Worm (Caenorhabditis elegans) whole organism, L2 larva: ENCODE data around the gene R107.5.

Source experiments
- fos-1 ChIP-seq: fragments of 150-350 bp; optimal IDR thresholded peaks from 2 replicates; lab custom pipeline; 2014; ENCODE audit warnings: missing biosample characterization, missing genetic modification characterization
- lin-13 ChIP-seq: fragments of 150-350 bp; optimal IDR thresholded peaks from 2 replicates; lab custom pipeline; 2014; ENCODE audit warnings: missing biosample characterization, missing genetic modification reagents, missing genetic modification characterization

DNA sequence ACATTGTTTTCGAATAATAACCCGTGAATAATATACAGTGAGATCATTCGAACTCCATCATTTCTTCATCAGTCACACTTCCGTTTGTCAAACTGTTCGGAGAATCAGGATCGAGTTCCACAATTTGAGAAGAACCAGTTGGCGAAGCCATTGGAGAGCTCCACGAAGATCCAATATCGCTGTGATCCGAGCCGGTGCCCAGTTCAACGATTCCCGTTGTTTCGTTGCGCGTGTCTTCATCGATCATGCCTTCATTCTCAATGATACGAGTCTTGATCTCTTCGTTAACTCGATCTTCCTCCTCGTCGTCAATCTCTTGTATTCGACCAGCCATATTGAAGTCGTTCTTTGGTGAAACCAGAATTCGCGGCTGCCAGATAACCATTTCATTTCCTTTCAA is 1.9 kb downstream of the R107.5 start:
- TF ChIP-seq fos-1 (tag; lab: Kevin White, UChicago), result no peak
- no peak for TF ChIP-seq lin-13 (GFP tag; lab: Kevin White, UChicago)
